Fruit fly (Drosophila melanogaster): ENCODE results near the gene CG11550.

The CG11550 gene

DNA sequence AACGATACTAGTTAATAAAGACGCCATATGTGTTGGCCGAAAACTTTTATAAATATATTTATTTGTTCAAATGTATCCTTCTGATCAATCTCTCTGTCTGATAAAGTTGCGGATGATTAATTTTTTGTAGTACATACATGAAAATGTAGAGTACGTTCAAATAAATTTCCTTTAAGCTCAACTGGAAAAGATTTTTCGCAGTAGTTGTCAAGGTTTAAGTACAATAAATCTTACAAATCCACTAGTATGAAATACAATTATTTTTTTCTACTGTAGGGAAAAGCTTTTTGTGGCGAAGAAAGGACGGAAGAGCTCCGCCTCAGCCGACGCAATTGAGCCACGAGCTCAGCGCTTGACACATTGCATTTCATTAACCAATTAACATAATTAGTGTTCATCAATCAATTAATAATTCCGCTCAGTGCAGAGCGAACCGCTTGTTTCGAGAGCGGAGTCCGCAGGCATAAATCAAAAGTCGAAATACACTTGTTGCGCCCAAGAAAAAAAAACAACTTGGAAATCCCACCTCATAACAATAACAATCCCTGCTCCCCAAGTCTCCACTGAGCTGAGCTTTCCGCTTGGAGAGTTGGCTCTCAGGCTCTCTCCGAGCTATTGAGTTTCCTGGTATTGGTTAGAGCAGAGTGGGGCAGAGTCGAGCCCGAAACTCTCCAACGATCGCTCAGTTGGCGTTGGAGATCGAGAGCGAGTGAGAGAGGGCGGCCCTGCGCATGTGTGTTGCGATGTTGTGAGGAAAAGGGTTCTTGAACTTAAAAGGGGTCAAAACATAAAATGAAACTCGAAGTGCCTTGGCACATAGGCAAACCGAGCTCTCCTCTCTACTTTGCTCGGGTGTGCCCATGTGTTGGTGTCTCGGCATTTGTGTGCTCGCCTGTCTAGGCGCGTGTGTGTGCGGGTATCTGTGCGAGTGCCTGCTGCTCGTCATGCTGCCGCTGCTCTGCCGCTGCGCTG, 9.3 kb upstream of the CG11550 start:
- TF ChIP-seq pad (GFP tag; optimal IDR thresholded peaks at IDR 0.05) (peak; percentile 85), Clk (GFP tag; optimal IDR thresholded peaks at IDR 0.05) (no peak), Mnt (GFP tag; optimal IDR thresholded peaks at IDR 0.05) (no peak), tj (GFP tag; optimal IDR thresholded peaks at IDR 0.05) (peak; percentile 40), CG33017 (tag; optimal IDR thresholded peaks at IDR 0.05) (no peak), kay (GFP tag; ENCODE audit: borderline replicate concordance) (peak; percentile 52), cnc (optimal IDR thresholded peaks at IDR 0.05) (no peak), CG11617 (GFP tag; optimal IDR thresholded peaks at IDR 0.05) (no peak), CG5204 (GFP tag; optimal IDR thresholded peaks at IDR 0.05) (no peak), CG12768 (GFP tag; optimal IDR thresholded peaks at IDR 0.05) (no peak)

dm6 chr3R:31687782-31688181, 8.1 kb upstream of the CG11550 start:
- TF ChIP-seq CG11617 (GFP tag; optimal IDR thresholded peaks at IDR 0.05) (no peak), Hr96 (GFP tag; optimal IDR thresholded peaks at IDR 0.05) (no peak), Mnt (GFP tag; optimal IDR thresholded peaks at IDR 0.05) (no peak), kay (GFP tag; ENCODE audit: borderline replicate concordance) (no peak), CG33017 (tag; optimal IDR thresholded peaks at IDR 0.05) (no peak), cnc (optimal IDR thresholded peaks at IDR 0.05) (no peak), cic (GFP tag; optimal IDR thresholded peaks at IDR 0.05) (no peak), bab1 (GFP tag; optimal IDR thresholded peaks at IDR 0.05) (no peak), CG12768 (GFP tag; optimal IDR thresholded peaks at IDR 0.05) (no peak), Crg-1 (GFP tag; optimal IDR thresholded peaks at IDR 0.05) (no peak), Clk (GFP tag; optimal IDR thresholded peaks at IDR 0.05) (no peak), toe (GFP tag; optimal IDR thresholded peaks at IDR 0.05) (no peak), CG1620 (GFP tag; optimal IDR thresholded peaks at IDR 0.05) (no peak), CG7045 (GFP tag; optimal IDR thresholded peaks at IDR 0.05) (no peak), tj (GFP tag; optimal IDR thresholded peaks at IDR 0.05) (no peak), ovo (GFP tag; optimal IDR thresholded peaks at IDR 0.05) (no peak), CG5204 (GFP tag; optimal IDR thresholded peaks at IDR 0.05) (no peak), CG7101 (tag; optimal IDR thresholded peaks at IDR 0.05) (no peak)

- TF ChIP-seq CG7045 (GFP tag; optimal IDR thresholded peaks at IDR 0.05) (no peak), tj (GFP tag; optimal IDR thresholded peaks at IDR 0.05) (no peak), Crg-1 (GFP tag; optimal IDR thresholded peaks at IDR 0.05) (no peak), CG12768 (GFP tag; optimal IDR thresholded peaks at IDR 0.05) (no peak), CG1620 (GFP tag; optimal IDR thresholded peaks at IDR 0.05) (no peak), ovo (GFP tag; optimal IDR thresholded peaks at IDR 0.05) (no peak), CG7101 (tag; optimal IDR thresholded peaks at IDR 0.05) (no peak), Clk (GFP tag; optimal IDR thresholded peaks at IDR 0.05) (no peak), toe (GFP tag; optimal IDR thresholded peaks at IDR 0.05) (no peak), pad (GFP tag; optimal IDR thresholded peaks at IDR 0.05) (no peak)
These were observed 7.1 kb upstream of the CG11550 start for dm6 chr3R:31686692-31687351.

- TF ChIP-seq CG7045 (GFP tag; optimal IDR thresholded peaks at IDR 0.05) (no peak), pad (GFP tag; optimal IDR thresholded peaks at IDR 0.05) (no peak), ovo (GFP tag; optimal IDR thresholded peaks at IDR 0.05) (no peak), CG14711 (tag; optimal IDR thresholded peaks at IDR 0.05) (no peak), CG7101 (tag; optimal IDR thresholded peaks at IDR 0.05) (no peak), Crg-1 (GFP tag; optimal IDR thresholded peaks at IDR 0.05) (no peak), Clk (GFP tag; optimal IDR thresholded peaks at IDR 0.05) (no peak), CG33017 (tag; optimal IDR thresholded peaks at IDR 0.05) (no peak)
These were observed 3.6 kb upstream of the CG11550 start for dm6 chr3R:31683048-31683857.

- TF ChIP-seq CG1620 (GFP tag; optimal IDR thresholded peaks at IDR 0.05): no peak
- TF ChIP-seq Mnt (GFP tag; optimal IDR thresholded peaks at IDR 0.05): no peak
- TF ChIP-seq tj (GFP tag; optimal IDR thresholded peaks at IDR 0.05): no peak
- no peak for TF ChIP-seq CG5204 (GFP tag; optimal IDR thresholded peaks at IDR 0.05)
- TF ChIP-seq Hr96 (GFP tag; optimal IDR thresholded peaks at IDR 0.05): no peak
- no peak for TF ChIP-seq CG7045 (GFP tag; optimal IDR thresholded peaks at IDR 0.05)
- no peak for TF ChIP-seq Crg-1 (GFP tag; optimal IDR thresholded peaks at IDR 0.05)
- no peak for TF ChIP-seq CG7101 (tag; optimal IDR thresholded peaks at IDR 0.05)
- no peak for TF ChIP-seq cic (GFP tag; optimal IDR thresholded peaks at IDR 0.05)
- TF ChIP-seq kay (GFP tag; ENCODE audit: borderline replicate concordance): no peak
- no peak for TF ChIP-seq CG11617 (GFP tag; optimal IDR thresholded peaks at IDR 0.05)
- no peak for TF ChIP-seq toe (GFP tag; optimal IDR thresholded peaks at IDR 0.05)
These were observed 2.6 kb upstream of the CG11550 start for dm6 chr3R:31682140-31682782.
